Fruit fly (Drosophila melanogaster) whole organism, embryonic: ENCODE data around the gene EndoGI.
A peak's percentile ranks its signal among the peaks of the same experiment; 100 is the strongest.

Experiments
- Aef1 ChIP-seq: fragments of 200-800 bp; sonication (Bioruptor generic); IDR thresholded peaks from 3 replicates; pipeline ENCODE4 v1.3.6; 2022; ENCODE audit warnings: missing biosample characterization, missing genetic modification characterization
- CG10147 ChIP-seq: fragments of 200-800 bp; sonication (Bioruptor generic); optimal IDR thresholded peaks from 2 replicates; lab custom pipeline; 2019; ENCODE audit warnings: missing biosample characterization, mild to moderate bottlenecking, missing genetic modification characterization, moderate library complexity
- CG10267 ChIP-seq: fragments of 200-800 bp; sonication (Bioruptor generic); optimal IDR thresholded peaks from 2 replicates; lab custom pipeline; 2018; ENCODE audit warnings: missing biosample characterization, mild to moderate bottlenecking, missing genetic modification characterization, moderate library complexity
- CG10321 ChIP-seq: fragments of 200-800 bp; sonication (Bioruptor generic); IDR thresholded peaks from 2 replicates; pipeline ENCODE4 v1.3.6; 2022; ENCODE audit warnings: missing biosample characterization, missing genetic modification characterization
- CG11093 ChIP-seq: fragments of 200-800 bp; sonication (Bioruptor generic); IDR thresholded peaks from 3 replicates; pipeline ENCODE4 v1.3.6; 2022; ENCODE audit warnings: missing biosample characterization, missing genetic modification characterization
- CG11398 ChIP-seq: fragments of 200-800 bp; sonication (Bioruptor generic); optimal IDR thresholded peaks from 2 replicates; lab custom pipeline; 2016; ENCODE audit warnings: missing biosample characterization, missing genetic modification characterization
- CG12659 ChIP-seq: fragments of 200-800 bp; sonication (Bioruptor generic); optimal IDR thresholded peaks from 3 replicates; lab custom pipeline; 2017; ENCODE audit warnings: mild to moderate bottlenecking, missing biosample characterization, missing genetic modification reagents, missing genetic modification characterization
- CG13296 ChIP-seq: fragments of 200-800 bp; sonication (Bioruptor generic); optimal IDR thresholded peaks from 3 replicates; lab custom pipeline; 2018; ENCODE audit warnings: missing biosample characterization, mild to moderate bottlenecking, missing genetic modification characterization
- CG16779 ChIP-seq: fragments of 200-800 bp; sonication (Bioruptor generic); IDR thresholded peaks from 2 replicates; pipeline ENCODE4 v1.3.6; 2022; ENCODE audit warnings: missing biosample characterization, missing genetic modification characterization
- CG17359 ChIP-seq: fragments of 200-800 bp; sonication (Bioruptor generic); optimal IDR thresholded peaks from 3 replicates; lab custom pipeline; 2018; ENCODE audit warnings: missing biosample characterization, mild to moderate bottlenecking, missing genetic modification characterization, moderate library complexity
- CG17385 ChIP-seq: fragments of 200-800 bp; sonication (Bioruptor generic); optimal IDR thresholded peaks from 3 replicates; lab custom pipeline; 2018; ENCODE audit warnings: missing biosample characterization, mild to moderate bottlenecking, missing genetic modification characterization
- CG1832 ChIP-seq: fragments of 200-800 bp; sonication (Bioruptor generic); optimal IDR thresholded peaks from 2 replicates; lab custom pipeline; 2017; ENCODE audit warnings: missing biosample characterization, mild to moderate bottlenecking, missing genetic modification characterization, inconsistent platforms
- CG31388 ChIP-seq: fragments of 200-800 bp; sonication (Bioruptor generic); optimal IDR thresholded peaks from 2 replicates; lab custom pipeline; 2016; ENCODE audit warnings: missing biosample characterization, missing genetic modification characterization
- CG3726 ChIP-seq: fragments of 200-800 bp; sonication (Bioruptor generic); IDR thresholded peaks from 3 replicates; pipeline ENCODE4, ENCODE4 v1.3.6; 2022; ENCODE audit warnings: missing biosample characterization, missing genetic modification characterization
- CG8359 ChIP-seq: fragments of 200-800 bp; sonication (Bioruptor generic); optimal IDR thresholded peaks from 2 replicates; lab custom pipeline; 2017; ENCODE audit warnings: missing biosample characterization, mild to moderate bottlenecking, missing genetic modification characterization, borderline replicate concordance
- CG8478 ChIP-seq: fragments of >200 bp; optimal IDR thresholded peaks from 2 replicates; lab custom pipeline; 2018
- CG9817 ChIP-seq: fragments of 200-800 bp; sonication (Bioruptor generic); optimal IDR thresholded peaks from 2 replicates; lab custom pipeline; 2018; ENCODE audit warnings: missing biosample characterization, mild to moderate bottlenecking, missing genetic modification characterization, moderate library complexity
- CTCF ChIP-seq: fragments of 200-800 bp; sonication (Bioruptor generic); optimal IDR thresholded peaks from 2 replicates; lab custom pipeline; 2017; ENCODE audit warnings: missing biosample characterization, mild to moderate bottlenecking, missing genetic modification characterization, moderate library complexity
- Camta ChIP-seq: fragments of 200-800 bp; sonication (Bioruptor generic); optimal IDR thresholded peaks from 2 replicates; lab custom pipeline; 2016; ENCODE audit warnings: missing biosample characterization, missing genetic modification characterization
- CoRest ChIP-seq: fragments of 200-800 bp; sonication (Bioruptor generic); optimal IDR thresholded peaks from 3 replicates; lab custom pipeline; 2018; ENCODE audit warnings: missing biosample characterization, mild to moderate bottlenecking, missing genetic modification characterization, moderate library complexity
- D ChIP-seq, 2 experiments: fragments of 200-800 bp in 1 of 2; fragments of >200 bp in 1 of 2; sonication (Bioruptor generic) in 1 of 2; optimal IDR thresholded peaks; 2 replicates in 1 of 2; 3 replicates in 1 of 2; lab custom pipeline; 2017; ENCODE audit warnings: mild to moderate bottlenecking in 1 of 2, missing biosample characterization in 1 of 2, missing genetic modification characterization in 1 of 2, missing genetic modification reagents in 1 of 2
- D19A ChIP-seq: fragments of 200-800 bp; optimal IDR thresholded peaks from 3 replicates; lab custom pipeline; 2019; ENCODE audit warnings: missing biosample characterization, mild to moderate bottlenecking, missing genetic modification characterization, moderate library complexity
- D19B ChIP-seq: fragments of 200-800 bp; sonication (Bioruptor generic); optimal IDR thresholded peaks from 2 replicates; lab custom pipeline; 2017; ENCODE audit warnings: missing biosample characterization, mild to moderate bottlenecking, missing genetic modification characterization
- GATAe ChIP-seq: fragments of 200-800 bp; sonication (Bioruptor generic); conservative IDR thresholded peaks from 2 replicates; pipeline ENCODE4 v1.3.6; 2022; ENCODE audit warnings: missing biosample characterization, missing genetic modification characterization
- Gsc ChIP-seq: fragments of 200-800 bp; sonication (Bioruptor generic); IDR thresholded peaks from 2 replicates; pipeline ENCODE4 v1.3.6; 2022; ENCODE audit warnings: missing biosample characterization, missing genetic modification characterization
- Hmx ChIP-seq: fragments of 200-800 bp; sonication (Bioruptor generic); optimal IDR thresholded peaks from 2 replicates; lab custom pipeline; 2016; ENCODE audit warnings: missing biosample characterization, missing genetic modification characterization
- Med ChIP-seq: fragments of 200-800 bp; sonication (Bioruptor generic); peaks from one replicate; lab custom pipeline; 2016; ENCODE audit warnings: missing biosample characterization, missing genetic modification characterization, mild to moderate bottlenecking, inconsistent platforms, moderate library complexity
- Meics ChIP-seq: fragments of 200-800 bp; sonication (Bioruptor generic); optimal IDR thresholded peaks from 2 replicates; lab custom pipeline; 2017; ENCODE audit warnings: missing biosample characterization, mild to moderate bottlenecking, missing genetic modification characterization
- Spps ChIP-seq: fragments of 200-800 bp; sonication (Bioruptor generic); optimal IDR thresholded peaks from 2 replicates; lab custom pipeline; 2018; ENCODE audit warnings: missing biosample characterization, mild to moderate bottlenecking, missing genetic modification characterization
- Taf1 ChIP-seq: fragments of 200-800 bp; sonication (Bioruptor generic); IDR thresholded peaks from 2 replicates; pipeline ENCODE4 v1.3.6; 2022; ENCODE audit warnings: missing biosample characterization, missing genetic modification characterization
- Trl ChIP-seq, 3 experiments: fragments of >200 bp in 2 of 3; fragments of 200-800 bp in 1 of 3; sonication (Bioruptor generic) in 1 of 3; optimal IDR thresholded peaks; 2 replicates in 1 of 3; 3 replicates in 2 of 3; lab custom pipeline; 2016 to 2017; ENCODE audit warnings: missing biosample characterization in 1 of 3, missing genetic modification characterization in 1 of 3
- YL-1 ChIP-seq: fragments of 200-800 bp; sonication (Bioruptor generic); optimal IDR thresholded peaks from 3 replicates; lab custom pipeline; 2017; ENCODE audit warnings: missing biosample characterization, mild to moderate bottlenecking, missing genetic modification characterization
- cad ChIP-seq: fragments of >200 bp; optimal IDR thresholded peaks from 2 replicates; lab custom pipeline; 2017; ENCODE audit warnings: missing biosample characterization, missing genetic modification characterization
- cg ChIP-seq: fragments of 200-800 bp; sonication (Bioruptor generic); optimal IDR thresholded peaks from 3 replicates; lab custom pipeline; 2019; ENCODE audit warnings: missing biosample characterization, mild to moderate bottlenecking, missing genetic modification characterization, moderate library complexity
- chn ChIP-seq: fragments of 200-800 bp; sonication (Bioruptor generic); optimal IDR thresholded peaks from 2 replicates; lab custom pipeline; 2016; ENCODE audit warnings: missing biosample characterization, missing genetic modification characterization
- crp ChIP-seq, 2 experiments: fragments of 200-800 bp; sonication (Bioruptor generic); optimal IDR thresholded peaks; 2 replicates in 1 of 2; 3 replicates in 1 of 2; lab custom pipeline; 2017; ENCODE audit warnings: missing biosample characterization in 2 of 2, missing genetic modification characterization in 2 of 2, mild to moderate bottlenecking in 1 of 2, moderate library complexity in 1 of 2
- ems ChIP-seq: fragments of 200-800 bp; sonication (Bioruptor generic); optimal IDR thresholded peaks from 3 replicates; lab custom pipeline; 2016; ENCODE audit warnings: missing biosample characterization, missing genetic modification characterization
- fd64A ChIP-seq: fragments of 200-800 bp; sonication (Bioruptor generic); optimal IDR thresholded peaks from 3 replicates; lab custom pipeline; 2018; ENCODE audit warnings: missing biosample characterization, mild to moderate bottlenecking, missing genetic modification characterization
- kni ChIP-seq: fragments of 200-800 bp; sonication (Bioruptor generic); optimal IDR thresholded peaks from 3 replicates; lab custom pipeline; 2017; ENCODE audit warnings: mild to moderate bottlenecking, missing biosample characterization, missing genetic modification reagents, missing genetic modification characterization
- mam ChIP-seq: fragments of 200-800 bp; sonication (Bioruptor generic); optimal IDR thresholded peaks from 3 replicates; lab custom pipeline; 2016; ENCODE audit warnings: missing biosample characterization, missing genetic modification characterization
- p53 ChIP-seq: fragments of 200-800 bp; sonication (Bioruptor generic); optimal IDR thresholded peaks from 2 replicates; lab custom pipeline; 2016; ENCODE audit warnings: missing biosample characterization, missing genetic modification characterization
- shn ChIP-seq: fragments of 200-800 bp; sonication (Bioruptor generic); optimal IDR thresholded peaks from 3 replicates; lab custom pipeline; 2016; ENCODE audit warnings: missing biosample characterization, missing genetic modification characterization
- sna ChIP-seq: fragments of 200-800 bp; sonication (Bioruptor generic); IDR thresholded peaks from 2 replicates; pipeline ENCODE4 v1.3.6; 2022; ENCODE audit warnings: missing biosample characterization, missing genetic modification characterization; ENCODE audit not compliant: partially characterized antibody
- tll ChIP-seq, 2 experiments: fragments of 200-800 bp in 1 of 2; fragments of >200 bp in 1 of 2; sonication (Bioruptor generic) in 1 of 2; optimal IDR thresholded peaks; 2 replicates each; lab custom pipeline; 2017 to 2019; ENCODE audit warnings: missing biosample characterization in 2 of 2, missing genetic modification characterization in 2 of 2, mild to moderate bottlenecking in 1 of 2, moderate library complexity in 1 of 2
- trh ChIP-seq: fragments of 200-800 bp; sonication (Bioruptor generic); optimal IDR thresholded peaks from 2 replicates; lab custom pipeline; 2016; ENCODE audit warnings: missing biosample characterization, missing genetic modification characterization
- zfh1 ChIP-seq: fragments of 200-800 bp; sonication (Bioruptor generic); IDR thresholded peaks from 3 replicates; pipeline ENCODE4 v1.3.6; 2022; ENCODE audit warnings: missing biosample characterization, missing genetic modification characterization

Gene EndoGI

DNA sequence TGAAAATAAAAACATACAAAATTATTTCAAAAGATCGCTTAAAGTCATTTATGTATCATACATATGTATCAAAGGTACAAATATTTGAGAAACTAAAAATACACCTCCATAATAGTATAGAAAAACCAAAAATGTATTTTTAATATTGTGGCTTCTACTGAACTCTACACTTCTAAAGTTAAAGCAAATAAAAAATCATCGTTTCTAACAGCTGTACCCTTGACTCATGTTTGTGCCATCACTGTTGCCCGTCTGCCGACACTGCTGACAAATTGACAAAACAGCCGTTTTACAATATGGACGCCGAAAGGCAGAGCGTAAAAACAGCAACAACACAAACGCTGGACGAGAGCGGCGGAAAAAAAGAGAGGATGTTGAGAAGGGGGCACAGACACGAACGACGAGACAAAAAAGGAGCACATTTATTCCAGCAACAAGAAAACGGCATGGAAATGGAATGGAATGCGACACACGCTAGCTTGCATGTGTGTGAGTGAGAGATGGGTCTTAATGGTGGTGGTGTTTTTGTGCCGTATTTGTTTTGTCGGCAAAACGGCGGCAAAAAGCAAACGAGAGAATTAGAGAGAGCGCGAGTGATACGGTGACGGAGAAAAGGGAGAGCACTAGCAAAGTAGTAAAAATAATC is 29.0 kb downstream of the EndoGI start (continued):
- TF ChIP-seq CG11398 (GFP tag; lab: Kevin White, UChicago) (peak; percentile 64), CG9817 (peak; percentile 74), CG10321 (GFP tag; lab: Robert Waterston, UW) (no peak), CG11093 (GFP tag; lab: Robert Waterston, UW) (peak; percentile 66; the same call in 2 of the 3 replicates)
- TF ChIP-seq, all 482 proteins: peak for 280

dm6 chr2L:16287006-16287601 is 29.6 kb downstream of the EndoGI start:
- TF ChIP-seq crp (GFP tag; optimal IDR thresholded peaks at IDR 0.05; lab: Kevin White, UChicago): peak; percentile 61 to 82
- no peak for TF ChIP-seq CG10147
- no peak for TF ChIP-seq CG13296
- peak; percentile 33 for TF ChIP-seq YL-1
- TF ChIP-seq Med: peak; percentile 23
- TF ChIP-seq CG8359: peak; percentile 32
- peak; percentile 6 for TF ChIP-seq fd64A
- TF ChIP-seq zfh1 (GFP tag; lab: Robert Waterston, UW): no peak
- TF ChIP-seq cg (GFP tag; lab: Kevin White, UChicago): peak; percentile 73
- peak; percentile 99 for TF ChIP-seq p53 (GFP tag; lab: Kevin White, UChicago)
- TF ChIP-seq Trl (optimal IDR thresholded peaks at IDR 0.05; lab: Kevin White, UChicago): peak; percentile 62 to 74
- no peak for TF ChIP-seq Trl (GFP tag; optimal IDR thresholded peaks at IDR 0.05; lab: Kevin White, UChicago)
- peak in 1 of 2 experiments; percentile 38 for TF ChIP-seq tll (GFP tag; optimal IDR thresholded peaks at IDR 0.05; lab: Kevin White, UChicago)
- TF ChIP-seq CTCF (GFP tag; lab: Kevin White, UChicago): no peak
- peak; percentile 85 for TF ChIP-seq CG1832
- no peak for TF ChIP-seq Aef1 (GFP tag; lab: Robert Waterston, UW)
- no peak for TF ChIP-seq CG31388 (GFP tag; lab: Kevin White, UChicago)
- peak; percentile 43 for TF ChIP-seq CG8478 (lab: Kevin White, UChicago)
- TF ChIP-seq CG16779: no peak
- TF ChIP-seq D19B (GFP tag; lab: Kevin White, UChicago): no peak
- TF ChIP-seq kni (GFP tag; lab: Kevin White, UChicago): peak; percentile 61
- TF ChIP-seq D (optimal IDR thresholded peaks at IDR 0.05; lab: Kevin White, UChicago): peak; percentile 17
- TF ChIP-seq D (GFP tag; optimal IDR thresholded peaks at IDR 0.05; lab: Kevin White, UChicago): no peak
- TF ChIP-seq, all 482 proteins: peak for 13

- TF ChIP-seq shn (GFP tag; lab: Kevin White, UChicago) (peak; percentile 88), D19A (tag; lab: Kevin White, UChicago) (peak; percentile 24), CoRest (tag; lab: Kevin White, UChicago) (peak; percentile 56), CG10267 (tag; lab: Kevin White, UChicago) (peak; percentile 100), chn (GFP tag; lab: Kevin White, UChicago) (peak; percentile 86), sna (no peak), CG12659 (peak; percentile 83), GATAe (no peak), cad (GFP tag; lab: Kevin White, UChicago) (no peak), Camta (GFP tag; lab: Kevin White, UChicago) (peak; percentile 84), Meics (peak; percentile 67), CG17359 (tag; lab: Kevin White, UChicago) (peak; percentile 73), Taf1 (no peak), CG17385 (GFP tag; lab: Kevin White, UChicago) (peak; percentile 54), trh (GFP tag; lab: Kevin White, UChicago) (peak; percentile 57), Hmx (peak; percentile 78), ems (peak; percentile 68), Spps (tag; lab: Kevin White, UChicago) (peak; percentile 12), Gsc (GFP tag; lab: Robert Waterston, UW) (no peak), mam (GFP tag; lab: Kevin White, UChicago) (peak; percentile 91), CG3726 (no peak)
Observed at dm6 chr2L:16287602-16288392, 30.3 kb downstream of the EndoGI start, which contains the start of the genes crp and pkaap. Gene crp, minus strand, starts transcription at chr2L:16287730. Gene pkaap, plus strand, starts transcription at chr2L:16288290.
